Worm (Caenorhabditis elegans) whole organism, L4/young adult: Measurements from ENCODE around the gene R148.7.

Experiments used
- dao-5 ChIP-seq: sonication (generic microtip); optimal IDR thresholded peaks from 2 replicates; lab custom pipeline; 2016; ENCODE audit warnings: missing genotype, missing genetic modification characterization, moderate library complexity, missing compliant biosample characterization
- him-1 ChIP-seq: sonication (generic microtip); optimal IDR thresholded peaks from 2 replicates; lab custom pipeline; 2016; ENCODE audit warnings: missing genotype, missing genetic modification reagents, missing genetic modification characterization, missing compliant biosample characterization

- no peak for TF ChIP-seq dao-5 (tag; lab: Kevin White, UChicago)
- TF ChIP-seq him-1 (tag; lab: Kevin White, UChicago), result no peak
Observed at ce11 chrIII:3241943-3242342, 43.7 kb upstream of the R148.7 start.
